Worm (Caenorhabditis elegans): ENCODE data around the gene Y39A1A.18.

Y39A1A.18 gene

ce11 chrIII:10736322-10736985 is 42.2 kb upstream of the Y39A1A.18 start (continued):
- TF ChIP-seq tbp1 (GFP tag; optimal IDR thresholded peaks at IDR 0.05) (no peak), K12H6.12 (tag; optimal IDR thresholded peaks at IDR 0.05) (no peak), snpc-4 (GFP tag; optimal IDR thresholded peaks at IDR 0.05) (no peak), snpc-4 (tag; optimal IDR thresholded peaks at IDR 0.05) (no peak), madf-8 (GFP tag; conservative IDR thresholded peaks at IDR 0.05) (peak; percentile 19; the same call in 1 of the 2 replicates), dox-1 (GFP tag; IDR thresholded peaks at IDR 0.05) (no peak), lin-26 (GFP tag; IDR thresholded peaks at IDR 0.05) (no peak), ceh-79 (tag; optimal IDR thresholded peaks at IDR 0.05) (no peak), akir-1 (GFP tag; optimal IDR thresholded peaks at IDR 0.05) (no peak), nfya-2 (GFP tag; IDR thresholded peaks at IDR 0.05) (no peak), F39B2.1 (GFP tag; IDR thresholded peaks at IDR 0.05) (no peak), ets-4 (GFP tag; optimal IDR thresholded peaks at IDR 0.05) (no peak), B0035.1 (tag; optimal IDR thresholded peaks at IDR 0.05) (no peak), lir-1 (GFP tag; conservative IDR thresholded peaks at IDR 0.05) (0 out of 2 replicates have a peak, but pooled peaks have one; percentile 28), Y56A3A.18 (GFP tag; IDR thresholded peaks at IDR 0.05) (no peak), egl-44 (GFP tag; IDR thresholded peaks at IDR 0.05) (no peak), die-1 (tag; optimal IDR thresholded peaks at IDR 0.05) (no peak), snpc-1.3 (tag; optimal IDR thresholded peaks at IDR 0.05; ENCODE audit: insufficient read depth) (no peak), rec-8 (tag; optimal IDR thresholded peaks at IDR 0.05) (no peak), T07F8.4 (tag; optimal IDR thresholded peaks at IDR 0.05) (no peak), let-607 (tag; optimal IDR thresholded peaks at IDR 0.05) (no peak), cebp-1 (GFP tag; IDR thresholded peaks at IDR 0.05) (no peak), cebp-1 (tag; optimal IDR thresholded peaks at IDR 0.05) (no peak), Y53G8AR.9 (GFP tag; conservative IDR thresholded peaks at IDR 0.05) (no peak), let-526 (GFP tag; IDR thresholded peaks at IDR 0.05) (no peak), madf-3 (GFP tag; IDR thresholded peaks at IDR 0.05) (no peak), ztf-22 (GFP tag; optimal IDR thresholded peaks at IDR 0.05) (no peak), B0019.2 (GFP tag; conservative IDR thresholded peaks at IDR 0.05) (no peak)

DNA sequence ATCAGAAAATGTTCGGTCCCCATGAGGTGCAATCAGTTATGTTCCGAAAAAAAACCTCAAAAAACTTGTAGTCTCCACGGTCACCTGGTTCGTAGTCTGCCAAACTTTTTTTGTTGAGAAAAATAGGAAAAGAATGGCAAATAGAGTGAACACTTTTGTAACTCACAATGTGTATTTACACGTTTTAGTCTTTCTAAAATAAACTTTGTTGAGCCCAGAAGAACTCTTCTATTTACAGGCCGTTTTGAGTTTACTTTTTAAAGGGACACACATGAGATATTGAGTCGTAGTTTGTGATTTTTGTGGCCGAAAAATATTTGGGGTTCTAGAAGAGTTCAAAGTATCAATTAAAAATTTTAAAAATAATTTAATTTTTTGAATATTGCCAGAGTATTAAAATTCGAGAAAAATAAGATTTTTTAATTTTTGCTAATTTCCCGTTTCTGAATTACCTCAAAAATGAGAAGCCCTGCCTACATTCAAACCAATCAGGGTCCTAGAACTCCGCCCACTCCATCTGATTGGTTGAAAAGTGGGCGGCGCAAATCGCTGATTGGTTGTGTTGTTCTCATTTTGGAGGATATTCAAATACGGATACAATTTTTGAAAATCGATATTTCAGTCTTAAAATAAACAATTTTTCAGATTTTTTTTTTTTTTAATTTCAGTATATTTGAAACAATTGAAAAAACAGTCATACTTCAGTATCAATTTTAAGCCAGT is 40.4 kb upstream of the Y39A1A.18 start:
- TF ChIP-seq hlh-26 (GFP tag; conservative IDR thresholded peaks at IDR 0.05) (no peak), pha-4 (tag; optimal IDR thresholded peaks at IDR 0.05) (peak; percentile 28)

DNA sequence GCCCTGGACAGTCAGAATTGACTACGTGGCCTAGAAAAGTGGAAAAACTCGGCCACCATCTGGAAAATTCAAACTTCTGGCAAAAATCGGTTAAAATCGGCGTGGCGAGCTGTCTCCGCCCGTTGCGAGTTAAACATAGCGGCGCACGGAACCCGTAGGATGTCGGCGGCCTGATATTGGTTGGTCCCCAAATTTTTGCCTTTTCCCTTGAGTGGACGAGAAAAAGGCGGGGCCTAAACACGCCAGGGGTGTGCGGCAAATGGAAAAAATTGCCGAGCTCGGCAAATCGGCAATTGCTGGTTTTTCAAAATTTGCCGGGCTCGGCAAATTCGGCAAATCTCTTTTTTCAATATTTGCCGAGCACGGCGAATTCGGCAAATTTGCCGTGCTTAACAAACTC is 39.0 kb upstream of the Y39A1A.18 start:
- TF ChIP-seq nhr-179 (tag; optimal IDR thresholded peaks at IDR 0.05), result no peak
- no peak for TF ChIP-seq unc-130 (GFP tag; optimal IDR thresholded peaks at IDR 0.05)
- no peak for TF ChIP-seq cebp-1 (GFP tag; IDR thresholded peaks at IDR 0.05)
- no peak for TF ChIP-seq cebp-1 (tag; optimal IDR thresholded peaks at IDR 0.05)
- 0 out of 2 replicates have a peak, but pooled peaks have one; percentile 40 for TF ChIP-seq nfyb-1 (GFP tag; IDR thresholded peaks at IDR 0.05)
- no peak for TF ChIP-seq lsy-27 (tag; optimal IDR thresholded peaks at IDR 0.05; ENCODE audit: borderline replicate concordance, insufficient read depth)
- no peak for TF ChIP-seq hlh-26 (GFP tag; conservative IDR thresholded peaks at IDR 0.05)
- no peak for TF ChIP-seq nhr-80 (tag; optimal IDR thresholded peaks at IDR 0.05)
- no peak for TF ChIP-seq tbx-9 (tag; optimal IDR thresholded peaks at IDR 0.05; ENCODE audit: borderline replicate concordance)
- no peak for TF ChIP-seq madf-3 (GFP tag; IDR thresholded peaks at IDR 0.05)
- peak; percentile 85 for TF ChIP-seq snpc-4 (GFP tag; optimal IDR thresholded peaks at IDR 0.05)
- TF ChIP-seq snpc-4 (tag; optimal IDR thresholded peaks at IDR 0.05), result peak in 3 of 4 experiments; percentile 83 to 92 (median 88)
- TF ChIP-seq lsl-1 (GFP tag; optimal IDR thresholded peaks at IDR 0.05), result peak; percentile 58
- TF ChIP-seq sdz-38 (tag; optimal IDR thresholded peaks at IDR 0.05), result no peak
- no peak for TF ChIP-seq atf-7 (tag; optimal IDR thresholded peaks at IDR 0.05)
- no peak for TF ChIP-seq F10E7.11 (tag; optimal IDR thresholded peaks at IDR 0.05)
- peak; percentile 67 for TF ChIP-seq hsf-1 (GFP tag; IDR thresholded peaks at IDR 0.05)
- no peak for TF ChIP-seq let-526 (GFP tag; IDR thresholded peaks at IDR 0.05)
- TF ChIP-seq Y67H2A.10 (GFP tag; conservative IDR thresholded peaks at IDR 0.05), result no peak
- peak; percentile 5 for TF ChIP-seq snpc-1.3 (tag; optimal IDR thresholded peaks at IDR 0.05; ENCODE audit: insufficient read depth)
- no peak for TF ChIP-seq B0336.3 (GFP tag; IDR thresholded peaks at IDR 0.05)
